Fruit fly (Drosophila melanogaster) whole organism, embryonic: ENCODE results near the gene Pi3K21B.

ENCODE experiments used
- CG16813 ChIP-seq: fragments of 200-800 bp; sonication (Bioruptor generic); IDR thresholded peaks from 3 replicates; pipeline ENCODE4 v1.3.6; 2022; ENCODE audit warnings: missing biosample characterization, missing genetic modification characterization; ENCODE audit not compliant: partially characterized antibody
- CG4282 ChIP-seq: fragments of 200-800 bp; sonication (Bioruptor generic); optimal IDR thresholded peaks from 2 replicates; lab custom pipeline; 2016; ENCODE audit warnings: missing biosample characterization, missing genetic modification characterization
- z ChIP-seq: fragments of 200-800 bp; sonication (Bioruptor generic); IDR thresholded peaks from 3 replicates; pipeline ENCODE4 v1.3.6; 2022; ENCODE audit warnings: missing biosample characterization, missing genetic modification characterization

dm6 chr2L:300006-300405 is 2.3 kb downstream of the Pi3K21B start:
- TF ChIP-seq CG4282 (GFP tag; lab: Kevin White, UChicago) (no peak), CG16813 (GFP tag; lab: Robert Waterston, UW) (no peak), z (GFP tag; lab: Robert Waterston, UW) (no peak)
